Worm (Caenorhabditis elegans) whole organism, L1 larva: ENCODE measurements around the gene fbxb-13.
"Not testable (repeated sequence)": the region's sequence is repeated elsewhere in the genome, so short reads cannot be mapped to it uniquely, and the experiment has no call there.

ENCODE experiments used
- C16A3.4 ChIP-seq: fragments of 150-350 bp; optimal IDR thresholded peaks from 2 replicates; lab custom pipeline; 2014; ENCODE audit warnings: missing biosample characterization, missing genetic modification characterization
- C34B4.2 ChIP-seq: sonication (generic microtip); optimal IDR thresholded peaks from 2 replicates; lab custom pipeline; 2017; ENCODE audit warnings: mild to moderate bottlenecking, missing genetic modification characterization, missing compliant biosample characterization
- F16B12.6 ChIP-seq: fragments of 150-350 bp; optimal IDR thresholded peaks from 2 replicates; lab custom pipeline; 2014; ENCODE audit warnings: missing biosample characterization, missing genetic modification characterization
- Y116A8C.19 ChIP-seq: sonication (generic microtip); optimal IDR thresholded peaks from 2 replicates; lab custom pipeline; 2016; ENCODE audit warnings: missing compliant biosample characterization, missing genetic modification characterization, borderline replicate concordance
- aly-2 ChIP-seq: fragments of 150-350 bp; optimal IDR thresholded peaks from 2 replicates; lab custom pipeline; 2014; ENCODE audit warnings: missing biosample characterization, missing genetic modification characterization
- blmp-1 ChIP-seq: fragments of 150-350 bp; optimal IDR thresholded peaks from 2 replicates; lab custom pipeline; 2014; ENCODE audit warnings: missing biosample characterization, missing genetic modification characterization
- ceh-82 ChIP-seq, 3 experiments: fragments of 150-350 bp in 1 of 3; sonication (generic microtip) in 2 of 3; optimal IDR thresholded peaks; 2 replicates each; lab custom pipeline; 2014 to 2017; ENCODE audit warnings: missing biosample characterization in 3 of 3, missing genetic modification characterization in 3 of 3
- ceh-90 ChIP-seq: sonication (generic microtip); optimal IDR thresholded peaks from 2 replicates; lab custom pipeline; 2016; ENCODE audit warnings: missing genetic modification characterization, missing compliant biosample characterization
- ces-1 ChIP-seq: fragments of 150-350 bp; optimal IDR thresholded peaks from 2 replicates; lab custom pipeline; 2014; ENCODE audit warnings: missing biosample characterization, missing genetic modification reagents, missing genetic modification characterization
- dpl-1 ChIP-seq, 3 experiments: fragments of 150-350 bp in 2 of 3; sonication (generic microtip) in 1 of 3; optimal IDR thresholded peaks; 2 replicates each; lab custom pipeline; 2014 to 2017; ENCODE audit warnings: missing biosample characterization in 3 of 3, missing genetic modification characterization in 3 of 3, missing genetic modification reagents in 3 of 3
- dsc-1 ChIP-seq: sonication (generic microtip); optimal IDR thresholded peaks from 2 replicates; lab custom pipeline; 2016; ENCODE audit warnings: mild to moderate bottlenecking, missing genetic modification characterization, missing compliant biosample characterization
- efl-1 ChIP-seq, 4 experiments: fragments of 150-350 bp; optimal IDR thresholded peaks in 3 of 4; peaks in 1 of 4; 1 replicate in 1 of 4; 2 replicates in 3 of 4; lab custom pipeline; 2014; ENCODE audit warnings: missing biosample characterization in 2 of 4, missing genetic modification characterization in 2 of 4, missing genetic modification reagents in 2 of 4
- elt-2 ChIP-seq: sonication (generic microtip); optimal IDR thresholded peaks from 2 replicates; lab custom pipeline; 2016; ENCODE audit warnings: missing genetic modification characterization, mild to moderate bottlenecking, inconsistent platforms, missing compliant biosample characterization, missing genetic modification reagents
- fkh-4 ChIP-seq: sonication (generic microtip); optimal IDR thresholded peaks from 2 replicates; lab custom pipeline; 2016; ENCODE audit warnings: missing compliant biosample characterization, missing genetic modification characterization, borderline replicate concordance
- fkh-8 ChIP-seq: sonication (generic microtip); optimal IDR thresholded peaks from 2 replicates; lab custom pipeline; 2016; ENCODE audit warnings: mild to moderate bottlenecking, missing genetic modification characterization, missing compliant biosample characterization
- fos-1 ChIP-seq: fragments of 150-350 bp; optimal IDR thresholded peaks from 2 replicates; lab custom pipeline; 2014; ENCODE audit warnings: missing biosample characterization, missing genetic modification characterization
- grh-1 ChIP-seq: fragments of 200-800 bp; sonication (Bioruptor generic); IDR thresholded peaks from 2 replicates; pipeline ENCODE4 v1.3.6; 2022; ENCODE audit warnings: missing genetic modification reagents, missing genetic modification characterization, missing compliant biosample characterization
- jun-1 ChIP-seq: fragments of 150-350 bp; optimal IDR thresholded peaks from 2 replicates; lab custom pipeline; 2014; ENCODE audit warnings: missing biosample characterization, missing genetic modification reagents, missing genetic modification characterization
- lin-13 ChIP-seq: fragments of 150-350 bp; optimal IDR thresholded peaks from 2 replicates; lab custom pipeline; 2014; ENCODE audit warnings: missing biosample characterization, missing genetic modification reagents, missing genetic modification characterization
- lin-14 ChIP-seq: fragments of 200-800 bp; sonication (Bioruptor generic); optimal IDR thresholded peaks from 2 replicates; lab custom pipeline; 2018; ENCODE audit warnings: mild to moderate bottlenecking, missing genetic modification characterization, moderate library complexity, missing compliant biosample characterization
- lin-35 ChIP-seq, 2 experiments: fragments of 150-350 bp; optimal IDR thresholded peaks; 2 replicates each; lab custom pipeline; 2014; ENCODE audit warnings: missing biosample characterization in 2 of 2, missing genetic modification characterization in 2 of 2, missing genetic modification reagents in 2 of 2
- lin-39 ChIP-seq: fragments of 150-350 bp; optimal IDR thresholded peaks from 2 replicates; lab custom pipeline; 2014; ENCODE audit warnings: missing biosample characterization, missing genetic modification reagents, missing genetic modification characterization
- mab-9 ChIP-seq: fragments of 200-800 bp; sonication (Bioruptor generic); IDR thresholded peaks from 2 replicates; pipeline ENCODE4 v1.3.6; 2022; ENCODE audit warnings: missing genetic modification reagents, missing genetic modification characterization, missing compliant biosample characterization
- mef-2 ChIP-seq: fragments of 150-350 bp; optimal IDR thresholded peaks from 2 replicates; lab custom pipeline; 2014; ENCODE audit warnings: missing biosample characterization, missing genetic modification characterization
- nhr-19 ChIP-seq: fragments of 200-800 bp; sonication (Bioruptor generic); conservative IDR thresholded peaks from 2 replicates; pipeline ENCODE4 v1.3.6; 2022; ENCODE audit warnings: missing genetic modification characterization, missing compliant biosample characterization
- nhr-47 ChIP-seq: sonication (generic microtip); optimal IDR thresholded peaks from 2 replicates; lab custom pipeline; 2016; ENCODE audit warnings: mild to moderate bottlenecking, missing genetic modification characterization, moderate library complexity, missing compliant biosample characterization
- swsn-7 ChIP-seq: sonication (generic microtip); optimal IDR thresholded peaks from 2 replicates; lab custom pipeline; 2016; ENCODE audit warnings: missing genetic modification characterization, missing compliant biosample characterization
- tbx-2 ChIP-seq: sonication (generic microtip); optimal IDR thresholded peaks from 2 replicates; lab custom pipeline; 2016; ENCODE audit warnings: missing genetic modification characterization, missing compliant biosample characterization
- tlp-1 ChIP-seq: fragments of 150-350 bp; optimal IDR thresholded peaks from 2 replicates; lab custom pipeline; 2014; ENCODE audit warnings: missing biosample characterization, missing genetic modification characterization
- unc-130 ChIP-seq: fragments of 150-350 bp; optimal IDR thresholded peaks from 2 replicates; lab custom pipeline; 2017; ENCODE audit warnings: missing biosample characterization, missing genetic modification characterization, inconsistent platforms
- unc-62 ChIP-seq: fragments of 150-350 bp; optimal IDR thresholded peaks from 2 replicates; lab custom pipeline; 2014; ENCODE audit warnings: missing biosample characterization, missing genetic modification reagents, missing genetic modification characterization
- unc-86 ChIP-seq: sonication (generic microtip); optimal IDR thresholded peaks from 2 replicates; lab custom pipeline; 2016; ENCODE audit warnings: missing genetic modification characterization, missing compliant biosample characterization
- unc-98 ChIP-seq: fragments of 200-800 bp; sonication (Bioruptor generic); IDR thresholded peaks from 2 replicates; pipeline ENCODE4 v1.3.6; 2022; ENCODE audit warnings: missing genetic modification characterization, missing compliant biosample characterization
- vab-15 ChIP-seq: sonication (generic microtip); optimal IDR thresholded peaks from 2 replicates; lab custom pipeline; 2017; ENCODE audit warnings: missing genotype, mild to moderate bottlenecking, missing genetic modification characterization, missing compliant biosample characterization
- zag-1 ChIP-seq: fragments of 150-350 bp; optimal IDR thresholded peaks from 2 replicates; lab custom pipeline; 2014; ENCODE audit warnings: missing biosample characterization, missing genetic modification characterization
- ztf-11 ChIP-seq, 2 experiments: sonication (generic microtip); optimal IDR thresholded peaks; 2 replicates each; lab custom pipeline; 2016 to 2017; ENCODE audit warnings: missing genetic modification characterization in 2 of 2, missing biosample characterization in 1 of 2, missing compliant biosample characterization in 1 of 2

fbxb-13 gene

DNA sequence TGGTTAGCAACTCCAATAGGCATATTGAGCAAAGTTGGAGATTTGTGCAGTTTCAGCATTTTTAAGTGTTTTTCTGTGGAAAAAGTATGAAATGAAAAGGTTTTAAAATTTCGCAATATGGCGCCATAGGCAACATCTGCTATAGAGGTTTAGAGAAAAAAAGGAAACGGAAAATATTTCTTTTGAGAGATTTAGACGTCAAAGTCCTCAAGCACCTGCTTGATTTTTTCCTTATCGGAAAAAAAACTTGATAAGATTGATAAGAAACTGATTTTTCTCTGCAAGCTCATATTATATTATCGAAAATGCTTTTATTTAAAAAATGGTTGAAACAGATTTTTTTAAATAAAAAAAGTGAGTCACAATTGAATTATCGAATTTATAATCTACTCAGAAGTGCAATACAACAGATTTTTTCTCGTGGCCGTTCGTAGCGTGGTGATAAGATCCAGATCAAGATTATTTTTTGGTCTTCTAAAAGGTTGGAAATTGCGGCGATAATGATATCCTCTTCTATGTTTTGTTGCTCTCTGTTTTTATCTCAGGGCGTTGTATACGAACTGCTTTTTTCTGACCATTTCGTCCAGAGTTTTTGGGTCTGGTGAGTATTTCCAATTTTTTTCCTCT, 32.0 kb downstream of the fbxb-13 start, which contains the start of gene fbxc-19 (continued):
- peak; percentile 73 for TF ChIP-seq lin-14 (GFP tag; lab: Kevin White, UChicago)
- TF ChIP-seq Y116A8C.19 (tag; lab: Kevin White, UChicago) = no peak
- no peak for TF ChIP-seq grh-1
- peak; percentile 34 for TF ChIP-seq C16A3.4 (tag; lab: Kevin White, UChicago)
- TF ChIP-seq blmp-1 (tag; lab: Kevin White, UChicago) = peak; percentile 35
- peak; percentile 34 for TF ChIP-seq swsn-7 (tag; lab: Kevin White, UChicago)
- TF ChIP-seq nhr-19 (GFP tag; lab: Robert Waterston, UW) = peak; percentile 37
- no peak for TF ChIP-seq fkh-4 (tag; lab: Kevin White, UChicago)
- peak; percentile 22 for TF ChIP-seq F16B12.6
- TF ChIP-seq elt-2 (tag; lab: Kevin White, UChicago) = peak; percentile 100

- no peak for TF ChIP-seq jun-1
- no peak for TF ChIP-seq nhr-47 (tag; lab: Kevin White, UChicago)
- TF ChIP-seq lin-35 (GFP tag; optimal IDR thresholded peaks at IDR 0.05; lab: Kevin White, UChicago) = no peak
- no peak for TF ChIP-seq ztf-11 (tag; optimal IDR thresholded peaks at IDR 0.05; lab: Kevin White, UChicago)
- TF ChIP-seq unc-86 (tag; lab: Kevin White, UChicago) = no peak
- no peak for TF ChIP-seq aly-2 (tag; lab: Kevin White, UChicago)
- TF ChIP-seq unc-62 = no peak
- no peak for TF ChIP-seq fkh-8
- TF ChIP-seq C34B4.2 (tag; lab: Kevin White, UChicago) = no peak
- TF ChIP-seq tbx-2 (tag; lab: Kevin White, UChicago) = no peak
- no peak for TF ChIP-seq zag-1
- no peak for TF ChIP-seq lin-13 (GFP tag; lab: Kevin White, UChicago)
- no peak for TF ChIP-seq unc-130 (tag; lab: Kevin White, UChicago)
- TF ChIP-seq dpl-1 (GFP tag; optimal IDR thresholded peaks at IDR 0.05; lab: Kevin White, UChicago) = no peak
- no peak for TF ChIP-seq lin-39 (tag; lab: Kevin White, UChicago)
- no peak for TF ChIP-seq C16A3.4 (tag; lab: Kevin White, UChicago)
- no peak for TF ChIP-seq dsc-1 (tag; lab: Kevin White, UChicago)
- no peak for TF ChIP-seq fos-1 (tag; lab: Kevin White, UChicago)
These were observed 32.7 kb downstream of the fbxb-13 start, which contains the start of gene fbxa-3 for ce11 chrII:1820774-1821173. TSS of gene fbxa-3 (minus strand) at chrII:1820874.

ce11 chrII:1823597-1823996, 35.5 kb downstream of the fbxb-13 start:
- TF ChIP-seq elt-2 (tag; lab: Kevin White, UChicago) = peak; percentile 62

DNA sequence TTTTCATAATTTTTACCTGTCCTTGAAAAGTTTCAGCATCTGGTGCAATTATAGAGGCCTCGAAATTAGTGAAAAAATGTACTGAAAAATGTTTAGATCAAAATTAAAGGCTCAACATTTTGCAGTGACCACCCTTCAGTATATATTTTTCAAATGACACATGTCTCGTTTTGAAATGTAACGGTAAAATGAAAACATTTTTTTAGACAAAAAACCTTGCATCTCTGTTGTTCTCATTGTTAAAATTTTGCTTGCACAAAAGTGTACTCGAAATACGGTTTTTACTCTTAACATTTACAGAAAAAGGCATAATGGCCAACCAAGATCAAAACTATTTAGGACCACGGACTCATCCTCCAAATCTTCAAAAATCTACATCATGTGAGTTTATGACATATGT, 36.3 kb downstream of the fbxb-13 start, which contains the start of gene math-41:
TSS of gene math-41 (plus strand) at position 301 of the 400 bp plus-strand sequence.
- TF ChIP-seq C16A3.4 (tag; lab: Kevin White, UChicago); ceh-82 (tag; optimal IDR thresholded peaks at IDR 0.05; lab: Kevin White, UChicago); dsc-1 (tag; lab: Kevin White, UChicago): not testable (repeated sequence)
- TF ChIP-seq, all 84 proteins: peak for 0; not testable (repeated sequence) for 84

DNA sequence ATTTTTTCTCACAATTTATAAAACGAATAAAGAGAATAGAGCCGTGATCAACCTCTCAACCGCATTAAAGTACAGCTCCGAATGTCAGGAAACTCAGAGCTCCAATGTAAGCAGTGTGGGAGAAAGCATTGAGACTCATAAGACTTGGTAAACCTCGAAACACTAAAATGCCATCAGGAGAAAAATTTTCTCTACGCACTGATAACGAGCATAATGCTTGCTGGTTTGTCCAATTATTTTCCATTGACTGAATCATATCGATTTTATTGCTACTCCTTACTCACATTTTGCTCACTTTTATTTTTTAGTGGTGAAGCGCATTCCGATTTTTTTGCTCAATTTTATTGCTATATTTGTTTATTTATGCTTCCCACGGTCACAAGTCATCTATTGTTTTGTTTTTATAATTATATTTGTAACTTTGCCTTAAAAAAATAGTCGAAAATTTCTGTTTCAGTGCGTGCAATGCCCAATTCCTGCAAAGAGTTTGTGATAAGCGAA, 42.2 kb downstream of the fbxb-13 start, which contains the start of gene math-40:
TSS of gene math-40 (plus strand) at position 451 of the 501 bp plus-strand sequence.
- no peak for TF ChIP-seq ceh-90 (tag; lab: Kevin White, UChicago)
- TF ChIP-seq mef-2 (tag; lab: Kevin White, UChicago) = no peak
- no peak for TF ChIP-seq mab-9
- TF ChIP-seq ztf-11 (tag; optimal IDR thresholded peaks at IDR 0.05; lab: Kevin White, UChicago) = no peak
- no peak for TF ChIP-seq ces-1 (GFP tag; lab: Kevin White, UChicago)
- no peak for TF ChIP-seq efl-1 (optimal IDR thresholded peaks at IDR 0.05; lab: Kevin White, UChicago)
- peak in 1 of 2 experiments; percentile 18 for TF ChIP-seq efl-1 (GFP tag; optimal IDR thresholded peaks at IDR 0.05 in 1 of 2; lab: Kevin White, UChicago)
- no peak for TF ChIP-seq vab-15 (tag; lab: Kevin White, UChicago)
- no peak for TF ChIP-seq jun-1
- peak; percentile 26 for TF ChIP-seq elt-2 (tag; lab: Kevin White, UChicago)
- no peak for TF ChIP-seq tlp-1 (tag; lab: Kevin White, UChicago)
- TF ChIP-seq C16A3.4 (tag; lab: Kevin White, UChicago) = no peak
- no peak for TF ChIP-seq unc-98 (GFP tag; lab: Robert Waterston, UW)
